Fruit fly (Drosophila melanogaster) whole organism, embryonic: ENCODE results near the gene CG46270.

Experiments used
- Atf-2 ChIP-seq: fragments of 200-800 bp; sonication (Bioruptor generic); optimal IDR thresholded peaks from 2 replicates; lab custom pipeline; 2016; ENCODE audit warnings: missing biosample characterization, missing genetic modification characterization
- BEAF-32 ChIP-seq: fragments of 200-800 bp; sonication (Bioruptor generic); optimal IDR thresholded peaks from 3 replicates; lab custom pipeline; 2017; ENCODE audit warnings: missing biosample characterization, missing genetic modification characterization, mild to moderate bottlenecking, moderate library complexity, missing genetic modification reagents
- Bgb ChIP-seq: fragments of 200-800 bp; sonication (Bioruptor generic); IDR thresholded peaks from 2 replicates; pipeline ENCODE4 v1.3.6; 2022; ENCODE audit warnings: missing biosample characterization, missing genetic modification characterization; ENCODE audit not compliant: partially characterized antibody
- CG10462 ChIP-seq: fragments of 200-800 bp; sonication (Bioruptor generic); optimal IDR thresholded peaks from 2 replicates; lab custom pipeline; 2016; ENCODE audit warnings: missing biosample characterization, missing genetic modification characterization
- CG10543 ChIP-seq: fragments of 200-800 bp; sonication (Bioruptor generic); optimal IDR thresholded peaks from 3 replicates; lab custom pipeline; 2017; ENCODE audit warnings: missing biosample characterization, mild to moderate bottlenecking, missing genetic modification characterization, moderate library complexity
- CG11695 ChIP-seq: fragments of 200-800 bp; sonication (Bioruptor generic); IDR thresholded peaks from 3 replicates; pipeline ENCODE4 v1.3.6; 2022; ENCODE audit warnings: missing biosample characterization, missing genetic modification characterization
- CG12219 ChIP-seq: fragments of 200-800 bp; sonication (Bioruptor generic); optimal IDR thresholded peaks from 3 replicates; lab custom pipeline; 2018; ENCODE audit warnings: missing biosample characterization, mild to moderate bottlenecking, missing genetic modification characterization
- CG13624 ChIP-seq: fragments of 200-800 bp; sonication (Bioruptor generic); optimal IDR thresholded peaks from 2 replicates; lab custom pipeline; 2016; ENCODE audit warnings: missing biosample characterization, missing genetic modification characterization
- CG13894 ChIP-seq: fragments of 200-800 bp; sonication (Bioruptor generic); optimal IDR thresholded peaks from 3 replicates; lab custom pipeline; 2018; ENCODE audit warnings: missing biosample characterization, mild to moderate bottlenecking, missing genetic modification characterization, moderate library complexity
- CG1603 ChIP-seq: fragments of 200-800 bp; sonication (Bioruptor generic); optimal IDR thresholded peaks from 2 replicates; lab custom pipeline; 2019; ENCODE audit warnings: missing biosample characterization, mild to moderate bottlenecking, missing genetic modification characterization, moderate library complexity
- CG18619 ChIP-seq: fragments of 200-800 bp; sonication (Bioruptor generic); optimal IDR thresholded peaks from 3 replicates; lab custom pipeline; 2017; ENCODE audit warnings: missing biosample characterization, mild to moderate bottlenecking, missing genetic modification characterization
- CG2120 ChIP-seq: fragments of 200-800 bp; sonication (Bioruptor generic); optimal IDR thresholded peaks from 3 replicates; lab custom pipeline; 2016; ENCODE audit warnings: missing biosample characterization, missing genetic modification characterization
- CG6654 ChIP-seq: fragments of 200-800 bp; sonication (Bioruptor generic); optimal IDR thresholded peaks from 2 replicates; lab custom pipeline; 2017; ENCODE audit warnings: missing biosample characterization, mild to moderate bottlenecking, missing genetic modification characterization
- CG6683 ChIP-seq: fragments of 200-800 bp; sonication (Bioruptor generic); optimal IDR thresholded peaks from 2 replicates; lab custom pipeline; 2017; ENCODE audit warnings: missing biosample characterization, mild to moderate bottlenecking, missing genetic modification characterization, missing genetic modification reagents
- CG7786 ChIP-seq: fragments of 200-800 bp; sonication (Bioruptor generic); optimal IDR thresholded peaks from 2 replicates; lab custom pipeline; 2016; ENCODE audit warnings: missing biosample characterization, missing genetic modification characterization
- CG8944 ChIP-seq: fragments of 200-800 bp; sonication (Bioruptor generic); optimal IDR thresholded peaks from 3 replicates; lab custom pipeline; 2016; ENCODE audit warnings: missing biosample characterization, missing genetic modification characterization
- CG9609 ChIP-seq: fragments of 200-800 bp; sonication (Bioruptor generic); optimal IDR thresholded peaks from 3 replicates; lab custom pipeline; 2016; ENCODE audit warnings: missing biosample characterization, missing genetic modification characterization
- CG9797 ChIP-seq: fragments of 200-800 bp; sonication (Bioruptor generic); optimal IDR thresholded peaks from 3 replicates; lab custom pipeline; 2018; ENCODE audit warnings: missing biosample characterization, mild to moderate bottlenecking, missing genetic modification characterization
- CG9817 ChIP-seq: fragments of 200-800 bp; sonication (Bioruptor generic); optimal IDR thresholded peaks from 2 replicates; lab custom pipeline; 2018; ENCODE audit warnings: missing biosample characterization, mild to moderate bottlenecking, missing genetic modification characterization, moderate library complexity
- D19B ChIP-seq: fragments of 200-800 bp; sonication (Bioruptor generic); optimal IDR thresholded peaks from 2 replicates; lab custom pipeline; 2017; ENCODE audit warnings: missing biosample characterization, mild to moderate bottlenecking, missing genetic modification characterization
- Doc2 ChIP-seq: fragments of 200-800 bp; sonication (Bioruptor generic); IDR thresholded peaks from 2 replicates; pipeline ENCODE4 v1.3.6; 2022; ENCODE audit warnings: missing biosample characterization, missing genetic modification characterization
- H15 ChIP-seq: fragments of 200-800 bp; sonication (Bioruptor generic); IDR thresholded peaks from 3 replicates; pipeline ENCODE4 v1.3.6; 2022; ENCODE audit warnings: missing biosample characterization, missing genetic modification characterization
- HLH4C ChIP-seq: fragments of 200-800 bp; sonication (Bioruptor generic); IDR thresholded peaks from 3 replicates; pipeline ENCODE4 v1.3.6; 2022; ENCODE audit warnings: missing biosample characterization, missing genetic modification characterization; ENCODE audit not compliant: partially characterized antibody
- Hand ChIP-seq: fragments of 200-800 bp; sonication (Bioruptor generic); optimal IDR thresholded peaks from 2 replicates; lab custom pipeline; 2017; ENCODE audit warnings: mild to moderate bottlenecking, missing biosample characterization, missing genetic modification reagents, missing genetic modification characterization
- Hmr ChIP-seq: fragments of 200-800 bp; sonication (Bioruptor generic); optimal IDR thresholded peaks from 3 replicates; lab custom pipeline; 2017; ENCODE audit warnings: mild to moderate bottlenecking, missing biosample characterization, missing genetic modification reagents, missing genetic modification characterization
- MTF-1 ChIP-seq: fragments of 200-800 bp; sonication (Bioruptor generic); optimal IDR thresholded peaks from 2 replicates; lab custom pipeline; 2018; ENCODE audit warnings: missing biosample characterization, mild to moderate bottlenecking, missing genetic modification characterization, borderline replicate concordance
- Myb ChIP-seq: fragments of 200-800 bp; sonication (Bioruptor generic); optimal IDR thresholded peaks from 2 replicates; lab custom pipeline; 2016; ENCODE audit warnings: missing biosample characterization, missing genetic modification characterization
- Neu2 ChIP-seq: fragments of 200-800 bp; sonication (Bioruptor generic); optimal IDR thresholded peaks from 3 replicates; lab custom pipeline; 2016; ENCODE audit warnings: missing biosample characterization, missing genetic modification characterization, borderline replicate concordance
- Optix ChIP-seq: fragments of 200-800 bp; sonication (Bioruptor generic); IDR thresholded peaks from 3 replicates; pipeline ENCODE4 v1.3.6; 2022; ENCODE audit warnings: missing biosample characterization, missing genetic modification characterization
- PHDP ChIP-seq: fragments of 200-800 bp; sonication (Bioruptor generic); optimal IDR thresholded peaks from 3 replicates; lab custom pipeline; 2018; ENCODE audit warnings: missing biosample characterization, mild to moderate bottlenecking, missing genetic modification characterization, moderate library complexity
- Stat92E ChIP-seq, 3 experiments: fragments of >200 bp in 2 of 3; fragments of 200-800 bp in 1 of 3; sonication (Bioruptor generic) in 1 of 3; optimal IDR thresholded peaks; 2 replicates each; lab custom pipeline; 2017 to 2019; ENCODE audit warnings: missing biosample characterization in 3 of 3, missing genetic modification characterization in 3 of 3, mild to moderate bottlenecking in 1 of 3, moderate library complexity in 1 of 3
- Trl ChIP-seq, 3 experiments: fragments of >200 bp in 2 of 3; fragments of 200-800 bp in 1 of 3; sonication (Bioruptor generic) in 1 of 3; optimal IDR thresholded peaks; 2 replicates in 1 of 3; 3 replicates in 2 of 3; lab custom pipeline; 2016 to 2017; ENCODE audit warnings: missing biosample characterization in 1 of 3, missing genetic modification characterization in 1 of 3
- Vsx1 ChIP-seq: fragments of 200-800 bp; sonication (Bioruptor generic); optimal IDR thresholded peaks from 2 replicates; lab custom pipeline; 2017; ENCODE audit warnings: missing biosample characterization, mild to moderate bottlenecking, missing genetic modification characterization, missing genetic modification reagents
- abd-A ChIP-seq: fragments of 200-800 bp; sonication (Bioruptor generic); optimal IDR thresholded peaks from 3 replicates; lab custom pipeline; 2019; ENCODE audit warnings: missing biosample characterization, mild to moderate bottlenecking, missing genetic modification characterization, moderate library complexity
- az2 ChIP-seq: fragments of 200-800 bp; sonication (Bioruptor generic); optimal IDR thresholded peaks from 3 replicates; lab custom pipeline; 2016; ENCODE audit warnings: missing biosample characterization, missing genetic modification characterization
- corto ChIP-seq: fragments of 200-800 bp; sonication (Bioruptor generic); optimal IDR thresholded peaks from 2 replicates; lab custom pipeline; 2016; ENCODE audit warnings: missing biosample characterization, mild to moderate bottlenecking, missing genetic modification characterization, moderate library complexity
- emc ChIP-seq: fragments of 200-800 bp; sonication (Bioruptor generic); optimal IDR thresholded peaks from 2 replicates; lab custom pipeline; 2016; ENCODE audit warnings: missing biosample characterization, missing genetic modification characterization
- ham ChIP-seq: fragments of 200-800 bp; sonication (Bioruptor generic); IDR thresholded peaks from 2 replicates; pipeline ENCODE4 v1.3.6; 2022; ENCODE audit warnings: missing biosample characterization, missing genetic modification characterization
- klu ChIP-seq: fragments of 200-800 bp; sonication (Bioruptor generic); IDR thresholded peaks from 2 replicates; pipeline ENCODE4 v1.3.6; 2022; ENCODE audit warnings: missing biosample characterization, missing genetic modification characterization
- lab ChIP-seq: fragments of 200-800 bp; sonication (Bioruptor generic); optimal IDR thresholded peaks from 3 replicates; lab custom pipeline; 2017; ENCODE audit warnings: missing biosample characterization, missing genetic modification characterization, mild to moderate bottlenecking, moderate library complexity, missing genetic modification reagents
- lbe ChIP-seq: fragments of 200-800 bp; sonication (Bioruptor generic); optimal IDR thresholded peaks from 2 replicates; lab custom pipeline; 2016; ENCODE audit warnings: missing biosample characterization, mild to moderate bottlenecking, missing genetic modification characterization
- nerfin-1 ChIP-seq: fragments of 200-800 bp; sonication (Bioruptor generic); optimal IDR thresholded peaks from 3 replicates; lab custom pipeline; 2019; ENCODE audit warnings: missing biosample characterization, mild to moderate bottlenecking, missing genetic modification characterization, moderate library complexity
- pita ChIP-seq: fragments of 200-800 bp; sonication (Bioruptor generic); optimal IDR thresholded peaks from 2 replicates; lab custom pipeline; 2017; ENCODE audit warnings: missing biosample characterization, mild to moderate bottlenecking, missing genetic modification characterization
- sc ChIP-seq, 3 experiments: fragments of >200 bp in 2 of 3; fragments of 200-800 bp in 1 of 3; sonication (Bioruptor generic) in 1 of 3; optimal IDR thresholded peaks; 2 replicates in 2 of 3; 3 replicates in 1 of 3; lab custom pipeline; 2017; ENCODE audit warnings: mild to moderate bottlenecking in 1 of 3, missing biosample characterization in 1 of 3, missing genetic modification characterization in 1 of 3, missing genetic modification reagents in 1 of 3
- sd ChIP-seq: fragments of 200-800 bp; sonication (Bioruptor generic); optimal IDR thresholded peaks from 3 replicates; lab custom pipeline; 2018; ENCODE audit warnings: missing biosample characterization, mild to moderate bottlenecking, missing genetic modification characterization, moderate library complexity
- sima ChIP-seq: fragments of 200-800 bp; sonication (Bioruptor generic); optimal IDR thresholded peaks from 2 replicates; lab custom pipeline; 2016; ENCODE audit warnings: missing biosample characterization, missing genetic modification characterization
- stwl ChIP-seq: fragments of 200-800 bp; sonication (Bioruptor generic); optimal IDR thresholded peaks from 3 replicates; lab custom pipeline; 2018; ENCODE audit warnings: missing biosample characterization, mild to moderate bottlenecking, missing genetic modification characterization, moderate library complexity
- tgo ChIP-seq: fragments of 200-800 bp; sonication (Bioruptor generic); IDR thresholded peaks from 3 replicates; pipeline ENCODE4 v1.3.6; 2022; ENCODE audit warnings: missing biosample characterization, missing genetic modification characterization

Gene CG46270

dm6 chr3R:10415923-10416322 is 12.3 kb downstream of the CG46270 start, which contains the start of gene CG6345 (continued):
- TF ChIP-seq sima (GFP tag; lab: Kevin White, UChicago) (peak; percentile 47), Myb (GFP tag; lab: Kevin White, UChicago) (peak; percentile 91), CG10462 (GFP tag; lab: Kevin White, UChicago) (peak; percentile 81), Stat92E (GFP tag; optimal IDR thresholded peaks at IDR 0.05; lab: Kevin White, UChicago) (peak in 1 of 3 experiments; percentile 36), ham (GFP tag; lab: Robert Waterston, UW) (no peak), Hand (GFP tag; lab: Kevin White, UChicago) (peak; percentile 50), CG10543 (GFP tag; lab: Kevin White, UChicago) (peak; percentile 76), CG13624 (GFP tag; lab: Kevin White, UChicago) (peak; percentile 80), pita (GFP tag; lab: Kevin White, UChicago) (no peak), CG13894 (tag; lab: Kevin White, UChicago) (peak; percentile 74), sd (no peak), MTF-1 (GFP tag; lab: Kevin White, UChicago) (peak; percentile 95), Neu2 (GFP tag; lab: Kevin White, UChicago) (peak; percentile 10), abd-A (tag; lab: Kevin White, UChicago) (no peak), CG6654 (GFP tag; lab: Kevin White, UChicago) (peak; percentile 80), corto (no peak), Vsx1 (GFP tag; lab: Kevin White, UChicago) (peak; percentile 86), klu (GFP tag; lab: Robert Waterston, UW) (no peak), CG7786 (GFP tag; lab: Kevin White, UChicago) (peak; percentile 32), nerfin-1 (tag; lab: Kevin White, UChicago) (peak; percentile 80), CG12219 (GFP tag; lab: Kevin White, UChicago) (peak; percentile 84), CG1603 (tag; lab: Kevin White, UChicago) (peak; percentile 86), Atf-2 (GFP tag; lab: Kevin White, UChicago) (peak; percentile 83), CG18619 (GFP tag; lab: Kevin White, UChicago) (peak; percentile 81), D19B (GFP tag; lab: Kevin White, UChicago) (peak; percentile 63), CG9817 (peak; percentile 65), Bgb (no peak), CG11695 (GFP tag; lab: Robert Waterston, UW) (0 out of 3 replicates have a peak, but pooled peaks have one; percentile 29), CG8944 (GFP tag; lab: Kevin White, UChicago) (peak; percentile 80), lab (GFP tag; lab: Kevin White, UChicago) (peak; percentile 93), az2 (peak; percentile 91), Optix (GFP tag; lab: Robert Waterston, UW) (peak; percentile 72; the same call in 2 of the 3 replicates), CG9797 (GFP tag; lab: Kevin White, UChicago) (no peak), lbe (GFP tag; lab: Kevin White, UChicago) (peak; percentile 48), CG6683 (GFP tag; lab: Kevin White, UChicago) (peak; percentile 81), tgo (peak; percentile 73), BEAF-32 (GFP tag; lab: Kevin White, UChicago) (peak; percentile 29), stwl (tag; lab: Kevin White, UChicago) (peak; percentile 81), H15 (GFP tag; lab: Robert Waterston, UW) (peak; percentile 77), sc (optimal IDR thresholded peaks at IDR 0.05; lab: Kevin White, UChicago) (no peak), sc (GFP tag; optimal IDR thresholded peaks at IDR 0.05; lab: Kevin White, UChicago) (peak; percentile 78), emc (GFP tag; lab: Kevin White, UChicago) (peak; percentile 44), CG2120 (GFP tag; lab: Kevin White, UChicago) (peak; percentile 68), Doc2 (no peak), CG9609 (peak; percentile 69), Trl (optimal IDR thresholded peaks at IDR 0.05; lab: Kevin White, UChicago) (no peak), Trl (GFP tag; optimal IDR thresholded peaks at IDR 0.05; lab: Kevin White, UChicago) (peak; percentile 92), HLH4C (no peak), Hmr (GFP tag; lab: Kevin White, UChicago) (peak; percentile 89), PHDP (tag; lab: Kevin White, UChicago) (peak; percentile 86)
